Worm (Caenorhabditis elegans) whole organism, young adult: ENCODE measurements around the gene suex-1.

ENCODE experiments used
- B0261.1 ChIP-seq: sonication (generic microtip); optimal IDR thresholded peaks from 2 replicates; lab custom pipeline; 2016; ENCODE audit warnings: mild to moderate bottlenecking, missing genetic modification characterization, moderate library complexity, missing compliant biosample characterization
- C17E4.6 ChIP-seq: fragments of 200-800 bp; sonication (Bioruptor generic); IDR thresholded peaks from 2 replicates; pipeline ENCODE4 v1.3.6; 2022; ENCODE audit warnings: missing genetic modification reagents, missing genetic modification characterization, missing compliant biosample characterization
- F23B12.7 ChIP-seq: sonication (generic microtip); optimal IDR thresholded peaks from 2 replicates; lab custom pipeline; 2017; ENCODE audit warnings: missing genetic modification characterization, mild to moderate bottlenecking, missing compliant biosample characterization, antibody characterized with exemption, moderate library complexity; ENCODE audit not compliant: insufficient read depth
- F49E8.2 ChIP-seq: sonication (generic microtip); optimal IDR thresholded peaks from 3 replicates; lab custom pipeline; 2017; ENCODE audit warnings: missing genetic modification characterization, mild to moderate bottlenecking, missing compliant biosample characterization, antibody characterized with exemption, moderate library complexity; ENCODE audit not compliant: insufficient read depth
- F52B5.7 ChIP-seq: sonication (generic microtip); optimal IDR thresholded peaks from 2 replicates; lab custom pipeline; 2016; ENCODE audit warnings: mild to moderate bottlenecking, missing genetic modification characterization, missing compliant biosample characterization
- F57C9.4 ChIP-seq: sonication (generic microtip); optimal IDR thresholded peaks from 2 replicates; lab custom pipeline; 2017; ENCODE audit warnings: mild to moderate bottlenecking, missing genetic modification characterization, missing compliant biosample characterization
- K11D2.4 ChIP-seq: fragments of 200-800 bp; sonication (Bioruptor generic); IDR thresholded peaks from 2 replicates; pipeline ENCODE4 v1.3.6; 2022; ENCODE audit warnings: missing genetic modification reagents, missing genetic modification characterization, missing compliant biosample characterization
- K12H6.12 ChIP-seq: fragments of 200-800 bp; sonication (Bioruptor generic); optimal IDR thresholded peaks from 2 replicates; lab custom pipeline; 2018; ENCODE audit warnings: mild to moderate bottlenecking, missing genetic modification characterization, missing compliant biosample characterization
- T26A5.8 ChIP-seq: sonication (generic microtip); optimal IDR thresholded peaks from 2 replicates; lab custom pipeline; 2016; ENCODE audit warnings: missing genetic modification characterization, missing compliant biosample characterization
- ZK185.1 ChIP-seq: sonication (generic microtip); optimal IDR thresholded peaks from 2 replicates; lab custom pipeline; 2016; ENCODE audit warnings: mild to moderate bottlenecking, missing genetic modification characterization, missing compliant biosample characterization; ENCODE audit not compliant: poor library complexity, severe bottlenecking
- atf-7 ChIP-seq: sonication (generic microtip); optimal IDR thresholded peaks from 2 replicates; lab custom pipeline; 2017; ENCODE audit warnings: mild to moderate bottlenecking, missing genetic modification characterization, missing compliant biosample characterization
- athp-1 ChIP-seq: sonication (generic microtip); optimal IDR thresholded peaks from 2 replicates; lab custom pipeline; 2017; ENCODE audit warnings: mild to moderate bottlenecking, missing genetic modification characterization, missing compliant biosample characterization
- attf-5 ChIP-seq: fragments of 200-800 bp; sonication (Bioruptor generic); optimal IDR thresholded peaks from 2 replicates; lab custom pipeline; 2018; ENCODE audit warnings: mild to moderate bottlenecking, missing genetic modification characterization, missing compliant biosample characterization
- cebp-2 ChIP-seq: fragments of 200-800 bp; sonication (Bioruptor generic); IDR thresholded peaks from 2 replicates; pipeline ENCODE4 v1.3.6; 2022; ENCODE audit warnings: missing genetic modification characterization, missing compliant biosample characterization
- ceh-100 ChIP-seq: fragments of 200-800 bp; sonication (Bioruptor generic); IDR thresholded peaks from 2 replicates; pipeline ENCODE4 v1.3.6; 2022; ENCODE audit warnings: missing genetic modification reagents, missing genetic modification characterization, missing compliant biosample characterization
- ceh-27 ChIP-seq: fragments of 200-800 bp; sonication (Bioruptor generic); optimal IDR thresholded peaks from 2 replicates; lab custom pipeline; 2018; ENCODE audit warnings: mild to moderate bottlenecking, missing genetic modification characterization, moderate library complexity, missing compliant biosample characterization
- ceh-58 ChIP-seq: fragments of 200-800 bp; sonication (Bioruptor generic); IDR thresholded peaks from 2 replicates; pipeline ENCODE4 v1.3.6; 2022; ENCODE audit warnings: missing genetic modification characterization, missing compliant biosample characterization
- chd-7 ChIP-seq: sonication (generic microtip); optimal IDR thresholded peaks from 2 replicates; lab custom pipeline; 2016; ENCODE audit warnings: mild to moderate bottlenecking, missing genetic modification characterization, moderate library complexity, missing compliant biosample characterization
- die-1 ChIP-seq: sonication (generic microtip); optimal IDR thresholded peaks from 2 replicates; lab custom pipeline; 2016; ENCODE audit warnings: missing genotype, mild to moderate bottlenecking, missing genetic modification characterization, missing compliant biosample characterization
- egl-18 ChIP-seq: fragments of 200-800 bp; sonication (Bioruptor generic); IDR thresholded peaks from 2 replicates; pipeline ENCODE4 v1.3.6; 2022; ENCODE audit warnings: missing genetic modification reagents, missing genetic modification characterization, missing compliant biosample characterization
- egrh-3 ChIP-seq: fragments of 200-800 bp; sonication (Bioruptor generic); IDR thresholded peaks from 2 replicates; pipeline ENCODE4 v1.3.6; 2022; ENCODE audit warnings: missing genetic modification reagents, missing genetic modification characterization, missing compliant biosample characterization
- ekl-4 ChIP-seq: fragments of 200-800 bp; sonication (Bioruptor generic); IDR thresholded peaks from 2 replicates; pipeline ENCODE4 v1.3.6; 2022; ENCODE audit warnings: missing genetic modification reagents, missing genetic modification characterization, missing compliant biosample characterization
- ets-4 ChIP-seq: fragments of 200-800 bp; sonication (Bioruptor generic); optimal IDR thresholded peaks from 2 replicates; lab custom pipeline; 2018; ENCODE audit warnings: mild to moderate bottlenecking, missing genetic modification characterization, missing compliant biosample characterization
- fkh-3 ChIP-seq: sonication (generic microtip); optimal IDR thresholded peaks from 2 replicates; lab custom pipeline; 2016; ENCODE audit warnings: mild to moderate bottlenecking, missing genetic modification characterization, missing compliant biosample characterization
- gei-17 ChIP-seq: fragments of 200-800 bp; sonication (Bioruptor generic); optimal IDR thresholded peaks from 2 replicates; lab custom pipeline; 2018; ENCODE audit warnings: mild to moderate bottlenecking, missing genetic modification characterization, missing compliant biosample characterization
- hlh-12 ChIP-seq: sonication (generic microtip); optimal IDR thresholded peaks from 2 replicates; lab custom pipeline; 2016; ENCODE audit warnings: missing genetic modification characterization, missing compliant biosample characterization
- let-607 ChIP-seq, 2 experiments: fragments of 200-800 bp in 1 of 2; sonication (Bioruptor generic) in 1 of 2; sonication (generic microtip) in 1 of 2; optimal IDR thresholded peaks; 2 replicates each; lab custom pipeline; 2016 to 2018; ENCODE audit warnings: mild to moderate bottlenecking in 2 of 2, missing compliant biosample characterization in 2 of 2, missing genetic modification characterization in 2 of 2, moderate library complexity in 2 of 2, missing genotype in 1 of 2
- madf-6 ChIP-seq: fragments of 200-800 bp; sonication (Bioruptor generic); IDR thresholded peaks from 2 replicates; pipeline ENCODE4 v1.3.6; 2022; ENCODE audit warnings: missing genetic modification reagents, missing genetic modification characterization, missing compliant biosample characterization
- mcd-1 ChIP-seq: fragments of 200-800 bp; sonication (Bioruptor generic); IDR thresholded peaks from 2 replicates; pipeline ENCODE4 v1.3.6; 2022; ENCODE audit warnings: missing genetic modification reagents, missing genetic modification characterization, missing compliant biosample characterization
- mel-28 ChIP-seq: sonication (generic microtip); optimal IDR thresholded peaks from 2 replicates; lab custom pipeline; 2016; ENCODE audit warnings: borderline replicate concordance, mild to moderate bottlenecking, missing genetic modification characterization, missing compliant biosample characterization
- mes-4 ChIP-seq: sonication (generic microtip); optimal IDR thresholded peaks from 2 replicates; lab custom pipeline; 2016; ENCODE audit warnings: missing genotype, missing genetic modification characterization, missing compliant biosample characterization
- mxl-1 ChIP-seq: sonication (generic microtip); optimal IDR thresholded peaks from 2 replicates; lab custom pipeline; 2016; ENCODE audit warnings: missing genetic modification characterization, missing compliant biosample characterization
- nfya-2 ChIP-seq: fragments of 200-800 bp; sonication (Bioruptor generic); IDR thresholded peaks from 2 replicates; pipeline ENCODE4 v1.3.6; 2022; ENCODE audit warnings: missing genetic modification reagents, missing genetic modification characterization, missing compliant biosample characterization
- pbrm-1 ChIP-seq: fragments of 200-800 bp; sonication (Bioruptor generic); IDR thresholded peaks from 2 replicates; pipeline ENCODE4 v1.3.6; 2022; ENCODE audit warnings: missing genetic modification reagents, missing genetic modification characterization, missing compliant biosample characterization
- rcor-1 ChIP-seq: fragments of 200-800 bp; sonication (Bioruptor generic); IDR thresholded peaks from 2 replicates; pipeline ENCODE4 v1.3.6; 2022; ENCODE audit warnings: missing genetic modification reagents, missing genetic modification characterization, missing compliant biosample characterization
- rec-8 ChIP-seq, 2 experiments: sonication (generic microtip); optimal IDR thresholded peaks; 2 replicates each; lab custom pipeline; 2016; ENCODE audit warnings: mild to moderate bottlenecking in 2 of 2, missing genetic modification characterization in 2 of 2, missing genetic modification reagents in 2 of 2, missing genotype in 2 of 2, missing biosample characterization in 1 of 2, missing compliant biosample characterization in 1 of 2, moderate library complexity in 1 of 2
- rpc-1 ChIP-seq, 2 experiments: fragments of 150-350 bp in 1 of 2; sonication (generic microtip) in 1 of 2; optimal IDR thresholded peaks; 2 replicates each; lab custom pipeline; 2014 to 2018; ENCODE audit warnings: missing biosample characterization in 1 of 2, missing genetic modification characterization in 1 of 2, missing genetic modification reagents in 1 of 2, missing genotype in 1 of 2
- sdz-38 ChIP-seq: sonication (generic microtip); optimal IDR thresholded peaks from 2 replicates; lab custom pipeline; 2016; ENCODE audit warnings: missing genotype, missing genetic modification characterization, missing compliant biosample characterization
- snpc-1.1 ChIP-seq: sonication (generic microtip); optimal IDR thresholded peaks from 2 replicates; lab custom pipeline; 2017; ENCODE audit warnings: missing genetic modification characterization, mild to moderate bottlenecking, missing compliant biosample characterization, antibody characterized with exemption, moderate library complexity, missing genotype, missing genetic modification reagents; ENCODE audit not compliant: insufficient read depth
- snpc-1.3 ChIP-seq: sonication (generic microtip); optimal IDR thresholded peaks from 2 replicates; lab custom pipeline; 2017; ENCODE audit warnings: missing genetic modification characterization, mild to moderate bottlenecking, missing compliant biosample characterization, antibody characterized with exemption, moderate library complexity, missing genotype, missing genetic modification reagents; ENCODE audit not compliant: insufficient read depth
- sptf-2 ChIP-seq: fragments of 200-800 bp; sonication (Bioruptor generic); optimal IDR thresholded peaks from 2 replicates; lab custom pipeline; 2018; ENCODE audit warnings: mild to moderate bottlenecking, missing genetic modification characterization, missing compliant biosample characterization
- tbx-9 ChIP-seq: sonication (generic microtip); optimal IDR thresholded peaks from 2 replicates; lab custom pipeline; 2016; ENCODE audit warnings: borderline replicate concordance, missing genetic modification characterization, inconsistent platforms, missing compliant biosample characterization
- unc-62 ChIP-seq: fragments of 150-350 bp; optimal IDR thresholded peaks from 2 replicates; lab custom pipeline; 2014; ENCODE audit warnings: missing biosample characterization, missing genetic modification reagents, missing genetic modification characterization
- zfh-2 ChIP-seq: fragments of 200-800 bp; sonication (Bioruptor generic); conservative IDR thresholded peaks from 2 replicates; pipeline ENCODE4 v1.3.6; 2022; ENCODE audit warnings: missing genetic modification reagents, missing genetic modification characterization, missing compliant biosample characterization
- ztf-18 ChIP-seq: sonication (generic microtip); optimal IDR thresholded peaks from 2 replicates; lab custom pipeline; 2016; ENCODE audit warnings: missing genotype, mild to moderate bottlenecking, missing genetic modification characterization, missing compliant biosample characterization
- ztf-25 ChIP-seq: fragments of 200-800 bp; sonication (Bioruptor generic); IDR thresholded peaks from 2 replicates; pipeline ENCODE4 v1.3.6; 2022; ENCODE audit warnings: missing genetic modification reagents, missing genetic modification characterization, missing compliant biosample characterization
- ztf-28 ChIP-seq: fragments of 200-800 bp; sonication (Bioruptor generic); IDR thresholded peaks from 2 replicates; pipeline ENCODE4 v1.3.6; 2022; ENCODE audit warnings: missing genetic modification reagents, missing genetic modification characterization, missing compliant biosample characterization
- ztf-3 ChIP-seq: fragments of 200-800 bp; sonication (Bioruptor generic); optimal IDR thresholded peaks from 2 replicates; lab custom pipeline; 2018; ENCODE audit warnings: mild to moderate bottlenecking, missing genetic modification characterization, missing compliant biosample characterization

Gene suex-1

ce11 chrII:5473946-5474423 lies 24.1 kb downstream of the suex-1 start, which contains the start of gene mrps-16 (continued):
- no peak for TF ChIP-seq chd-7 (tag; lab: Kevin White, UChicago)
- no peak for TF ChIP-seq attf-5 (GFP tag; lab: Kevin White, UChicago)
- no peak for TF ChIP-seq egl-18 (GFP tag; lab: Robert Waterston, UW)
- no peak for TF ChIP-seq rpc-1 (optimal IDR thresholded peaks at IDR 0.05; lab: Kevin White, UChicago)
- no peak for TF ChIP-seq rpc-1 (tag; optimal IDR thresholded peaks at IDR 0.05; lab: Kevin White, UChicago)
- TF ChIP-seq F23B12.7 = no peak
- no peak for TF ChIP-seq F57C9.4 (tag; lab: Kevin White, UChicago)
- TF ChIP-seq ekl-4 (GFP tag; lab: Robert Waterston, UW) = no peak
- no peak for TF ChIP-seq sptf-2
- TF ChIP-seq fkh-3 (tag; lab: Kevin White, UChicago) = no peak
- no peak for TF ChIP-seq K12H6.12 (tag; lab: Kevin White, UChicago)
- TF ChIP-seq pbrm-1 (GFP tag; lab: Robert Waterston, UW) = 0 out of 2 replicates have a peak, but pooled peaks have one; percentile 19
- no peak for TF ChIP-seq gei-17 (GFP tag; lab: Kevin White, UChicago)
- TF ChIP-seq ztf-28 (GFP tag; lab: Robert Waterston, UW) = no peak
- no peak for TF ChIP-seq B0261.1 (tag; lab: Kevin White, UChicago)
- TF ChIP-seq F52B5.7 (tag; lab: Kevin White, UChicago) = no peak
- peak; percentile 26; the same call in 1 of the 2 replicates for TF ChIP-seq mcd-1 (GFP tag; lab: Robert Waterston, UW)
- TF ChIP-seq ztf-3 = no peak
- no peak for TF ChIP-seq T26A5.8
- TF ChIP-seq sdz-38 (tag; lab: Kevin White, UChicago) = no peak
- TF ChIP-seq athp-1 (tag; lab: Kevin White, UChicago) = no peak
- TF ChIP-seq let-607 (tag; optimal IDR thresholded peaks at IDR 0.05; lab: Kevin White, UChicago) = no peak
- no peak for TF ChIP-seq mes-4 (tag; lab: Kevin White, UChicago)
- TF ChIP-seq snpc-1.1 (tag; lab: Kevin White, UChicago) = peak; percentile 17
- TF ChIP-seq zfh-2 = no peak
- no peak for TF ChIP-seq nfya-2
- no peak for TF ChIP-seq ceh-58 (GFP tag; lab: Robert Waterston, UW)
- TF ChIP-seq ZK185.1 (tag; lab: Kevin White, UChicago) = peak; percentile 54
- TF ChIP-seq rcor-1 (GFP tag; lab: Robert Waterston, UW) = no peak
- TF ChIP-seq hlh-12 (tag; lab: Kevin White, UChicago) = no peak
- TF ChIP-seq unc-62 = no peak
- TF ChIP-seq K11D2.4 (GFP tag; lab: Robert Waterston, UW) = no peak
- TF ChIP-seq ztf-25 (GFP tag; lab: Robert Waterston, UW) = no peak
- TF ChIP-seq mel-28 (tag; lab: Kevin White, UChicago) = no peak
- TF ChIP-seq tbx-9 (tag; lab: Kevin White, UChicago) = no peak
- TF ChIP-seq madf-6 = peak; percentile 83
- TF ChIP-seq atf-7 (tag; lab: Kevin White, UChicago) = no peak
- no peak for TF ChIP-seq mxl-1 (tag; lab: Kevin White, UChicago)
- TF ChIP-seq cebp-2 (GFP tag; lab: Robert Waterston, UW) = no peak
- no peak for TF ChIP-seq rec-8 (tag; optimal IDR thresholded peaks at IDR 0.05; lab: Kevin White, UChicago)
- TF ChIP-seq F49E8.2 (tag; lab: Kevin White, UChicago) = no peak
- no peak for TF ChIP-seq C17E4.6 (GFP tag; lab: Robert Waterston, UW)
- no peak for TF ChIP-seq ztf-18 (tag; lab: Kevin White, UChicago)
- no peak for TF ChIP-seq egrh-3 (GFP tag; lab: Robert Waterston, UW)
- TF ChIP-seq ceh-27 (GFP tag; lab: Kevin White, UChicago) = no peak
- TF ChIP-seq ceh-100 (GFP tag; lab: Robert Waterston, UW) = no peak
- no peak for TF ChIP-seq ets-4 (GFP tag; lab: Kevin White, UChicago)
- TF ChIP-seq die-1 = no peak
- TF ChIP-seq snpc-1.3 (tag; lab: Kevin White, UChicago) = peak; percentile 30
